Worm (Caenorhabditis elegans): ENCODE results near the gene F53F1.3.

The F53F1.3 gene

ce11 chrV:13457858-13458257 lies 49.8 kb downstream of the F53F1.3 start, which contains the start of gene F25H9.2:
Gene F25H9.2, plus strand, starts transcription at chrV:13458083.
- TF ChIP-seq ceh-34 (tag; optimal IDR thresholded peaks at IDR 0.05), result no peak
- peak; percentile 22 for TF ChIP-seq unc-55 (GFP tag; optimal IDR thresholded peaks at IDR 0.05)
- no peak for TF ChIP-seq pros-1 (tag; optimal IDR thresholded peaks at IDR 0.05)
- no peak for TF ChIP-seq K02D7.2 (tag; optimal IDR thresholded peaks at IDR 0.05)
- no peak for TF ChIP-seq npax-4 (tag; optimal IDR thresholded peaks at IDR 0.05)

ce11 chrV:13459323-13459722 lies 51.3 kb downstream of the F53F1.3 start, which contains the start of gene bath-39:
Gene bath-39, plus strand, starts transcription at chrV:13459459.
- no peak for TF ChIP-seq nhr-11 (tag; optimal IDR thresholded peaks at IDR 0.05)
- TF ChIP-seq eyg-1 (tag; optimal IDR thresholded peaks at IDR 0.05), result no peak
- no peak for TF ChIP-seq elt-4 (tag; optimal IDR thresholded peaks at IDR 0.05)
- no peak for TF ChIP-seq ceh-19 (GFP tag; optimal IDR thresholded peaks at IDR 0.05)
- TF ChIP-seq pat-9 (tag; optimal IDR thresholded peaks at IDR 0.05), result no peak
- no peak for TF ChIP-seq pha-4 (tag; optimal IDR thresholded peaks at IDR 0.05)
- TF ChIP-seq ceh-22 (tag; optimal IDR thresholded peaks at IDR 0.05), result no peak
- TF ChIP-seq unc-42 (tag; optimal IDR thresholded peaks at IDR 0.05), result peak; percentile 75
- TF ChIP-seq ceh-31 (tag; optimal IDR thresholded peaks at IDR 0.05), result peak; percentile 22
- no peak for TF ChIP-seq pha-2 (tag; optimal IDR thresholded peaks at IDR 0.05)
- no peak for TF ChIP-seq elt-2 (tag; optimal IDR thresholded peaks at IDR 0.05)
